Fruit fly (Drosophila melanogaster) whole organism, embryonic: ENCODE data around the gene Indy-2.

ENCODE experiments used
- CG42726 ChIP-seq: fragments of 200-800 bp; sonication (Bioruptor generic); IDR thresholded peaks from 2 replicates; pipeline ENCODE4 v1.3.6; 2022; ENCODE audit warnings: missing biosample characterization, missing genetic modification characterization; ENCODE audit not compliant: partially characterized antibody
- Oaz ChIP-seq: fragments of 200-800 bp; sonication (Bioruptor generic); IDR thresholded peaks from 2 replicates; pipeline ENCODE4 v1.3.6; 2022; ENCODE audit warnings: missing biosample characterization, missing genetic modification characterization
- toy ChIP-seq: fragments of 200-800 bp; sonication (Bioruptor generic); IDR thresholded peaks from 2 replicates; pipeline ENCODE4 v1.3.6; 2022; ENCODE audit warnings: missing biosample characterization, missing genetic modification characterization

dm6 chr3R:19999474-19999873 lies 43.1 kb upstream of the Indy-2 start:
- TF ChIP-seq CG42726 (no peak), toy (peak; percentile 69), Oaz (GFP tag; lab: Robert Waterston, UW) (peak; percentile 60; the same call in 1 of the 2 replicates)
